Worm (Caenorhabditis elegans) whole organism, young adult: Measurements from ENCODE around the gene C36E8.6.

ENCODE experiments used
- B0261.1 ChIP-seq: sonication (generic microtip); optimal IDR thresholded peaks from 2 replicates; lab custom pipeline; 2016; ENCODE audit warnings: mild to moderate bottlenecking, missing genetic modification characterization, moderate library complexity, missing compliant biosample characterization
- C06A6.2 ChIP-seq: fragments of 200-800 bp; sonication (Bioruptor generic); conservative IDR thresholded peaks from 2 replicates; pipeline ENCODE4 v1.3.6; 2022; ENCODE audit warnings: missing genetic modification characterization, missing compliant biosample characterization
- F10E7.11 ChIP-seq: sonication (generic microtip); optimal IDR thresholded peaks from 2 replicates; lab custom pipeline; 2017; ENCODE audit warnings: mild to moderate bottlenecking, missing genetic modification characterization, moderate library complexity, missing compliant biosample characterization
- F23B12.7 ChIP-seq: sonication (generic microtip); optimal IDR thresholded peaks from 2 replicates; lab custom pipeline; 2017; ENCODE audit warnings: missing genetic modification characterization, mild to moderate bottlenecking, missing compliant biosample characterization, antibody characterized with exemption, moderate library complexity; ENCODE audit not compliant: insufficient read depth
- F52B5.7 ChIP-seq: sonication (generic microtip); optimal IDR thresholded peaks from 2 replicates; lab custom pipeline; 2016; ENCODE audit warnings: mild to moderate bottlenecking, missing genetic modification characterization, missing compliant biosample characterization
- Y67H2A.10 ChIP-seq: fragments of 200-800 bp; sonication (Bioruptor generic); conservative IDR thresholded peaks from 2 replicates; pipeline ENCODE4 v1.3.6; 2022; ENCODE audit warnings: missing genetic modification reagents, missing genetic modification characterization, missing compliant biosample characterization
- Y95B8A.8 ChIP-seq: fragments of 200-800 bp; sonication (Bioruptor generic); IDR thresholded peaks from 2 replicates; pipeline ENCODE4 v1.3.6; 2022; ENCODE audit warnings: missing genetic modification reagents, missing genetic modification characterization, missing compliant biosample characterization
- attf-3 ChIP-seq: fragments of 200-800 bp; sonication (Bioruptor generic); conservative IDR thresholded peaks from 2 replicates; pipeline ENCODE4 v1.3.6; 2022; ENCODE audit warnings: missing genetic modification reagents, missing genetic modification characterization, missing compliant biosample characterization
- attf-5 ChIP-seq: fragments of 200-800 bp; sonication (Bioruptor generic); optimal IDR thresholded peaks from 2 replicates; lab custom pipeline; 2018; ENCODE audit warnings: mild to moderate bottlenecking, missing genetic modification characterization, missing compliant biosample characterization
- bed-1 ChIP-seq: fragments of 200-800 bp; sonication (Bioruptor generic); IDR thresholded peaks from 2 replicates; pipeline ENCODE4 v1.3.6; 2022; ENCODE audit warnings: missing genetic modification reagents, missing genetic modification characterization, missing compliant biosample characterization
- bed-2 ChIP-seq: fragments of 200-800 bp; sonication (Bioruptor generic); IDR thresholded peaks from 2 replicates; pipeline ENCODE4 v1.3.6; 2022; ENCODE audit warnings: missing genetic modification reagents, missing genetic modification characterization, missing compliant biosample characterization
- ceh-27 ChIP-seq: fragments of 200-800 bp; sonication (Bioruptor generic); optimal IDR thresholded peaks from 2 replicates; lab custom pipeline; 2018; ENCODE audit warnings: mild to moderate bottlenecking, missing genetic modification characterization, moderate library complexity, missing compliant biosample characterization
- ceh-40 ChIP-seq: fragments of 200-800 bp; sonication (Bioruptor generic); IDR thresholded peaks from 2 replicates; pipeline ENCODE4 v1.3.6; 2022; ENCODE audit warnings: missing genetic modification characterization, missing compliant biosample characterization
- egl-18 ChIP-seq: fragments of 200-800 bp; sonication (Bioruptor generic); IDR thresholded peaks from 2 replicates; pipeline ENCODE4 v1.3.6; 2022; ENCODE audit warnings: missing genetic modification reagents, missing genetic modification characterization, missing compliant biosample characterization
- ets-4 ChIP-seq: fragments of 200-800 bp; sonication (Bioruptor generic); optimal IDR thresholded peaks from 2 replicates; lab custom pipeline; 2018; ENCODE audit warnings: mild to moderate bottlenecking, missing genetic modification characterization, missing compliant biosample characterization
- hlh-26 ChIP-seq: fragments of 200-800 bp; sonication (Bioruptor generic); conservative IDR thresholded peaks from 2 replicates; pipeline ENCODE4 v1.3.6; 2022; ENCODE audit warnings: missing genetic modification reagents, missing genetic modification characterization, missing compliant biosample characterization
- lag-1 ChIP-seq: fragments of 200-800 bp; sonication (Bioruptor generic); IDR thresholded peaks from 2 replicates; pipeline ENCODE4 v1.3.6; 2022; ENCODE audit warnings: missing genetic modification reagents, missing genetic modification characterization, missing compliant biosample characterization
- let-526 ChIP-seq: fragments of 200-800 bp; sonication (Bioruptor generic); IDR thresholded peaks from 2 replicates; pipeline ENCODE4 v1.3.6; 2022; ENCODE audit warnings: missing genetic modification reagents, missing genetic modification characterization, missing compliant biosample characterization
- lin-26 ChIP-seq: fragments of 200-800 bp; sonication (Bioruptor generic); IDR thresholded peaks from 2 replicates; pipeline ENCODE4 v1.3.6; 2022; ENCODE audit warnings: missing genetic modification reagents, missing genetic modification characterization, missing compliant biosample characterization
- lin-54 ChIP-seq: fragments of 200-800 bp; sonication (Bioruptor generic); optimal IDR thresholded peaks from 2 replicates; lab custom pipeline; 2018; ENCODE audit warnings: mild to moderate bottlenecking, missing genetic modification characterization, missing compliant biosample characterization
- lsl-1 ChIP-seq: fragments of 200-800 bp; sonication (Bioruptor generic); optimal IDR thresholded peaks from 2 replicates; lab custom pipeline; 2018; ENCODE audit warnings: mild to moderate bottlenecking, missing genetic modification characterization, moderate library complexity, missing compliant biosample characterization
- lsy-27 ChIP-seq: sonication (generic microtip); optimal IDR thresholded peaks from 2 replicates; lab custom pipeline; 2017; ENCODE audit warnings: missing genetic modification characterization, mild to moderate bottlenecking, missing compliant biosample characterization, antibody characterized with exemption, missing genotype, borderline replicate concordance; ENCODE audit not compliant: insufficient read depth
- madf-10 ChIP-seq: sonication (generic microtip); optimal IDR thresholded peaks from 2 replicates; lab custom pipeline; 2016; ENCODE audit warnings: mild to moderate bottlenecking, missing genetic modification characterization, missing compliant biosample characterization
- madf-6 ChIP-seq: fragments of 200-800 bp; sonication (Bioruptor generic); IDR thresholded peaks from 2 replicates; pipeline ENCODE4 v1.3.6; 2022; ENCODE audit warnings: missing genetic modification reagents, missing genetic modification characterization, missing compliant biosample characterization
- madf-8 ChIP-seq: fragments of 200-800 bp; sonication (Bioruptor generic); conservative IDR thresholded peaks from 2 replicates; pipeline ENCODE4 v1.3.6; 2022; ENCODE audit warnings: missing genetic modification reagents, missing genetic modification characterization, missing compliant biosample characterization
- mcd-1 ChIP-seq: fragments of 200-800 bp; sonication (Bioruptor generic); IDR thresholded peaks from 2 replicates; pipeline ENCODE4 v1.3.6; 2022; ENCODE audit warnings: missing genetic modification reagents, missing genetic modification characterization, missing compliant biosample characterization
- mel-28 ChIP-seq: sonication (generic microtip); optimal IDR thresholded peaks from 2 replicates; lab custom pipeline; 2016; ENCODE audit warnings: borderline replicate concordance, mild to moderate bottlenecking, missing genetic modification characterization, missing compliant biosample characterization
- mes-4 ChIP-seq: sonication (generic microtip); optimal IDR thresholded peaks from 2 replicates; lab custom pipeline; 2016; ENCODE audit warnings: missing genotype, missing genetic modification characterization, missing compliant biosample characterization
- mxl-1 ChIP-seq: sonication (generic microtip); optimal IDR thresholded peaks from 2 replicates; lab custom pipeline; 2016; ENCODE audit warnings: missing genetic modification characterization, missing compliant biosample characterization
- nfya-1 ChIP-seq: sonication (generic microtip); optimal IDR thresholded peaks from 2 replicates; lab custom pipeline; 2017; ENCODE audit warnings: antibody characterized with exemption, missing compliant biosample characterization, missing genetic modification characterization, borderline replicate concordance; ENCODE audit not compliant: insufficient read depth
- nhr-179 ChIP-seq: sonication (generic microtip); optimal IDR thresholded peaks from 2 replicates; lab custom pipeline; 2016; ENCODE audit warnings: mild to moderate bottlenecking, missing genetic modification characterization, missing compliant biosample characterization
- nhr-27 ChIP-seq: fragments of 200-800 bp; sonication (Bioruptor generic); optimal IDR thresholded peaks from 2 replicates; lab custom pipeline; 2018; ENCODE audit warnings: mild to moderate bottlenecking, missing genetic modification characterization, moderate library complexity, missing compliant biosample characterization
- nhr-80 ChIP-seq: sonication (generic microtip); optimal IDR thresholded peaks from 2 replicates; lab custom pipeline; 2016; ENCODE audit warnings: missing genetic modification characterization, missing compliant biosample characterization
- pha-4 ChIP-seq: fragments of 150-350 bp; sonication (generic microtip); optimal IDR thresholded peaks from 2 replicates; lab custom pipeline; 2014; ENCODE audit warnings: missing biosample characterization, missing genetic modification reagents, missing genetic modification characterization
- rcor-1 ChIP-seq: fragments of 200-800 bp; sonication (Bioruptor generic); IDR thresholded peaks from 2 replicates; pipeline ENCODE4 v1.3.6; 2022; ENCODE audit warnings: missing genetic modification reagents, missing genetic modification characterization, missing compliant biosample characterization
- sdz-38 ChIP-seq: sonication (generic microtip); optimal IDR thresholded peaks from 2 replicates; lab custom pipeline; 2016; ENCODE audit warnings: missing genotype, missing genetic modification characterization, missing compliant biosample characterization
- snpc-1.3 ChIP-seq: sonication (generic microtip); optimal IDR thresholded peaks from 2 replicates; lab custom pipeline; 2017; ENCODE audit warnings: missing genetic modification characterization, mild to moderate bottlenecking, missing compliant biosample characterization, antibody characterized with exemption, moderate library complexity, missing genotype, missing genetic modification reagents; ENCODE audit not compliant: insufficient read depth
- snpc-3.4 ChIP-seq: sonication (generic microtip); optimal IDR thresholded peaks from 2 replicates; lab custom pipeline; 2017; ENCODE audit warnings: missing genetic modification characterization, mild to moderate bottlenecking, missing compliant biosample characterization, antibody characterized with exemption, moderate library complexity, missing genotype, missing genetic modification reagents
- tbx-9 ChIP-seq: sonication (generic microtip); optimal IDR thresholded peaks from 2 replicates; lab custom pipeline; 2016; ENCODE audit warnings: borderline replicate concordance, missing genetic modification characterization, inconsistent platforms, missing compliant biosample characterization
- unc-130 ChIP-seq: sonication (generic microtip); optimal IDR thresholded peaks from 2 replicates; lab custom pipeline; 2016; ENCODE audit warnings: missing genetic modification reagents, missing genetic modification characterization, missing compliant biosample characterization
- xnd-1 ChIP-seq: sonication (generic microtip); optimal IDR thresholded peaks from 2 replicates; lab custom pipeline; 2016; ENCODE audit warnings: missing genotype, missing genetic modification reagents, missing genetic modification characterization, missing compliant biosample characterization
- ztf-25 ChIP-seq: fragments of 200-800 bp; sonication (Bioruptor generic); IDR thresholded peaks from 2 replicates; pipeline ENCODE4 v1.3.6; 2022; ENCODE audit warnings: missing genetic modification reagents, missing genetic modification characterization, missing compliant biosample characterization
- ztf-26 ChIP-seq: sonication (generic microtip); optimal IDR thresholded peaks from 2 replicates; lab custom pipeline; 2017; ENCODE audit warnings: missing genetic modification characterization, missing compliant biosample characterization
- ztf-28 ChIP-seq: fragments of 200-800 bp; sonication (Bioruptor generic); IDR thresholded peaks from 2 replicates; pipeline ENCODE4 v1.3.6; 2022; ENCODE audit warnings: missing genetic modification reagents, missing genetic modification characterization, missing compliant biosample characterization
- ztf-6 ChIP-seq: fragments of 200-800 bp; sonication (Bioruptor generic); IDR thresholded peaks from 2 replicates; pipeline ENCODE4 v1.3.6; 2022; ENCODE audit warnings: missing genetic modification reagents, missing genetic modification characterization, missing compliant biosample characterization

The C36E8.6 gene

DNA sequence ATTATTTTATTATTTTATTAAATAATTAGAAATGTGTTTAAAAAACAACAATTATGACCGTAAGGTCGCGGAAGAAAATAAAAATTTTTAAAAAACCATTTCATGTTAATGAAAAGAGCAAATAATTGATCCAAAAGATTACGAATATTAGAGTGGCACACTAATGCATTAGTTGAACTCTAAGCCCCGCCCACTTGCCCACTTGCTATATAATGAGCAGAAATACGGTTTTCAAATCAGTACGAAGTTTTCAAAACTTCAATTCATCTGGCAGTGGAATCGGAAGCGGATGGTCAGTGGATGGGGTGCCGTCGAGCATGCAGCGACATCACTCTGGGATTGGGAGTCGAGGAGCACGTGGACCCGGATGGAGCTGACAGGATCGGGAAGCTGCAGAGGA is at the start of gene C36E8.6:
Gene C36E8.6 (plus strand): TSS at position 301 of the 400 bp plus-strand sequence.
- TF ChIP-seq madf-8 (no peak), Y95B8A.8 (no peak), bed-1 (GFP tag; lab: Robert Waterston, UW) (no peak), nfya-1 (tag; lab: Kevin White, UChicago) (no peak), lsl-1 (GFP tag; lab: Kevin White, UChicago) (no peak)

DNA sequence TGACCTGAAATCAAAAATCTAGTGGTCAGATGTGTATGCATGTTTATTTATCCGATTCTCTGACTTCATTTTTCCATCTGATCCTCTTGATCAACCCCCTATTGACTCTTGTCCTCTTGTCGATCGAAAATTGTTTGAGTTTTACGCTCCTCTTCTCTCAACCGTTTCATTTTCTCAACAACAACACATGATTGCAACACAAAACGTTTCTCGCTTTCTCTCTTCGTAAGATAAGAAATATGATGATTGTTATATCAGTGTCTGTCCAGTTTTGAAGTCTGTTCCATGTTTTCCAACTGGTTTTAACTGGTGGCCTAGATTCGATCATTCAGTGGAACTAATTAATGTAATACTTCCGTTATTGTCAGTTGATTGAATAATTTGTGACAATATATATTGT is 35.8 kb upstream of the C36E8.6 start:
- TF ChIP-seq lin-26 (no peak), snpc-1.3 (tag; lab: Kevin White, UChicago) (no peak), nfya-1 (tag; lab: Kevin White, UChicago) (no peak), sdz-38 (tag; lab: Kevin White, UChicago) (no peak), F52B5.7 (tag; lab: Kevin White, UChicago) (no peak), nhr-80 (peak; percentile 52), B0261.1 (no peak), madf-6 (GFP tag; lab: Robert Waterston, UW) (no peak)

DNA sequence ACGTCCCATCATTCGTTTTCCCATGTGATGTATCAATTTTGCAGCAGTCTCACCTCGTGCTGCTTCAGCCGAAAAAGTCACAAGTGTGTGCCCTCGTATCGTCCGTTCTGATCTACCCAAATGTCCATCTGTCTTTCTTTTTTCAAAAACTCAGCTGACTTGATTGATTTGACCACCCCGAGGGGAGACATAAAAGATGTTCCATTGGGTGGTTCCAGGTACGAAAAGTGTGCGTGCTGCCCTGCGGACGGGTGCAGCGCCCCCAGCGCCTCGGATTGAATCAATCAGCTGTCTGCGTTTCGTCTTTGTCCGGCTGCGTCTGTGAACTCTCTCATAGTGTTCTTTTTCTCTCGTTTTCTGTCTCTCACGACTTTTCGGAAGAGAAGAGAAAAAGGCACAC is 34.6 kb upstream of the C36E8.6 start:
- TF ChIP-seq mes-4 (tag; lab: Kevin White, UChicago) (no peak), unc-130 (GFP tag; lab: Kevin White, UChicago) (no peak), lin-54 (GFP tag; lab: Kevin White, UChicago) (no peak), egl-18 (GFP tag; lab: Robert Waterston, UW) (no peak), mcd-1 (GFP tag; lab: Robert Waterston, UW) (no peak), lag-1 (no peak), mxl-1 (tag; lab: Kevin White, UChicago) (no peak), nhr-27 (tag; lab: Kevin White, UChicago) (no peak), C06A6.2 (GFP tag; lab: Robert Waterston, UW) (no peak), ztf-6 (no peak), let-526 (GFP tag; lab: Robert Waterston, UW) (no peak; the same call in 1 of the 2 replicates), ztf-25 (GFP tag; lab: Robert Waterston, UW) (no peak), snpc-3.4 (tag; lab: Kevin White, UChicago) (no peak), ztf-26 (tag; lab: Kevin White, UChicago) (peak; percentile 29), nhr-179 (tag; lab: Kevin White, UChicago) (no peak), lin-26 (no peak), ceh-40 (no peak), F23B12.7 (no peak), ztf-28 (GFP tag; lab: Robert Waterston, UW) (no peak), bed-2 (GFP tag; lab: Robert Waterston, UW) (no peak), madf-10 (tag; lab: Kevin White, UChicago) (no peak), pha-4 (tag; lab: Kevin White, UChicago) (no peak), Y67H2A.10 (no peak; the same call in 1 of the 2 replicates), mel-28 (tag; lab: Kevin White, UChicago) (no peak), attf-5 (peak; percentile 79), ets-4 (no peak), B0261.1 (no peak), hlh-26 (no peak), lsy-27 (tag; lab: Kevin White, UChicago) (no peak), rcor-1 (no peak), madf-6 (GFP tag; lab: Robert Waterston, UW) (no peak), xnd-1 (tag; lab: Kevin White, UChicago) (no peak), tbx-9 (tag; lab: Kevin White, UChicago) (no peak), ceh-27 (GFP tag; lab: Kevin White, UChicago) (peak; percentile 38), attf-3 (GFP tag; lab: Robert Waterston, UW) (0 out of 2 replicates have a peak, but pooled peaks have one; percentile 29), Y95B8A.8 (peak; percentile 69; the same call in 1 of the 2 replicates), F10E7.11 (tag; lab: Kevin White, UChicago) (no peak)
